Fruit fly (Drosophila melanogaster): ENCODE results near the gene ca.
A peak's percentile ranks its signal among the peaks of the same experiment; 100 is the strongest.

ca gene

dm6 chr3R:29802753-29803313, 3.8 kb upstream of the ca start, which contains the start of the genes Etfb and CG7789 (continued):
- TF ChIP-seq CG34406 (GFP tag; optimal IDR thresholded peaks at IDR 0.05) (peak; percentile 76), Eip78C (GFP tag) (peak; percentile 96), fkh (GFP tag; optimal IDR thresholded peaks at IDR 0.05) (no peak), Hr38 (GFP tag; optimal IDR thresholded peaks at IDR 0.05) (peak; percentile 89), CG6792 (GFP tag; optimal IDR thresholded peaks at IDR 0.05) (no peak), CG6854 (GFP tag; optimal IDR thresholded peaks at IDR 0.05) (peak; percentile 91), CG1621 (tag; optimal IDR thresholded peaks at IDR 0.05) (peak; percentile 92), Hr4 (GFP tag; optimal IDR thresholded peaks at IDR 0.05) (no peak), CG7368 (GFP tag; optimal IDR thresholded peaks at IDR 0.05) (peak; percentile 88), ss (GFP tag; optimal IDR thresholded peaks at IDR 0.05) (peak; percentile 97 to 99), esn (GFP tag; optimal IDR thresholded peaks at IDR 0.05) (peak; percentile 89)

dm6 chr3R:29816266-29816665, 9.7 kb downstream of the ca start, which contains the start of gene Vps16B:
Gene Vps16B (minus strand): TSS chr3R:29816451.
- TF ChIP-seq eg (GFP tag; IDR thresholded peaks at IDR 0.05), result no peak
- no peak for TF ChIP-seq dsx (GFP tag; optimal IDR thresholded peaks at IDR 0.05; ENCODE audit: poor library complexity, severe bottlenecking)
- TF ChIP-seq acj6 (GFP tag; optimal IDR thresholded peaks at IDR 0.05), result no peak
- TF ChIP-seq CG3919 (GFP tag; optimal IDR thresholded peaks at IDR 0.05), result no peak
- TF ChIP-seq CG32006 (GFP tag; optimal IDR thresholded peaks at IDR 0.05), result no peak
- TF ChIP-seq Eip78C (GFP tag), result no peak
- no peak for TF ChIP-seq Gug (GFP tag; IDR thresholded peaks at IDR 0.05)
- no peak for TF ChIP-seq Sox14 (GFP tag; optimal IDR thresholded peaks at IDR 0.05)
- no peak for TF ChIP-seq topi (GFP tag; optimal IDR thresholded peaks at IDR 0.05)

dm6 chr3R:29817664-29818063, 11.1 kb downstream of the ca start, which contains the start of gene CG7829:
Gene CG7829 (minus strand): TSS chr3R:29817764.
- TF ChIP-seq CG15336 (GFP tag; IDR thresholded peaks at IDR 0.05), result no peak
- TF ChIP-seq Sox14 (GFP tag; optimal IDR thresholded peaks at IDR 0.05), result no peak
- no peak for TF ChIP-seq Eip75B (GFP tag; optimal IDR thresholded peaks at IDR 0.05)
- no peak for TF ChIP-seq Hr38 (GFP tag; optimal IDR thresholded peaks at IDR 0.05)
- no peak for TF ChIP-seq Gug (GFP tag; IDR thresholded peaks at IDR 0.05)
- TF ChIP-seq lz (GFP tag; optimal IDR thresholded peaks at IDR 0.05), result no peak
- no peak for TF ChIP-seq Eip93F (GFP tag; optimal IDR thresholded peaks at IDR 0.05)
- no peak for TF ChIP-seq CG6792 (GFP tag; optimal IDR thresholded peaks at IDR 0.05)
- TF ChIP-seq CG32006 (GFP tag; optimal IDR thresholded peaks at IDR 0.05), result no peak
- no peak for TF ChIP-seq Hr4 (GFP tag; optimal IDR thresholded peaks at IDR 0.05)
- no peak for TF ChIP-seq Ets96B (tag; optimal IDR thresholded peaks at IDR 0.05)
- TF ChIP-seq CG10669 (GFP tag; optimal IDR thresholded peaks at IDR 0.05), result no peak
- TF ChIP-seq salr (GFP tag; optimal IDR thresholded peaks at IDR 0.05), result no peak
- TF ChIP-seq Hr39 (GFP tag; optimal IDR thresholded peaks at IDR 0.05), result no peak
- TF ChIP-seq CG34406 (GFP tag; optimal IDR thresholded peaks at IDR 0.05), result no peak

- TF ChIP-seq dac (GFP tag; optimal IDR thresholded peaks at IDR 0.05) (no peak), CG10631 (GFP tag; optimal IDR thresholded peaks at IDR 0.05) (no peak), topi (GFP tag; optimal IDR thresholded peaks at IDR 0.05) (no peak), CG3919 (GFP tag; optimal IDR thresholded peaks at IDR 0.05) (no peak), CG10669 (GFP tag; optimal IDR thresholded peaks at IDR 0.05) (no peak), salr (GFP tag; optimal IDR thresholded peaks at IDR 0.05) (no peak), CG3032 (tag; optimal IDR thresholded peaks at IDR 0.05) (no peak), CG8632 (GFP tag; optimal IDR thresholded peaks at IDR 0.05) (no peak), CG9139 (GFP tag; optimal IDR thresholded peaks at IDR 0.05) (no peak), CG6854 (GFP tag; optimal IDR thresholded peaks at IDR 0.05) (peak; percentile 70), fd59A (GFP tag; optimal IDR thresholded peaks at IDR 0.05) (no peak), CG8119 (GFP tag; IDR thresholded peaks at IDR 0.05) (no peak), Hr39 (GFP tag; optimal IDR thresholded peaks at IDR 0.05) (no peak), CG11294 (GFP tag; IDR thresholded peaks at IDR 0.05) (no peak), CG1621 (tag; optimal IDR thresholded peaks at IDR 0.05) (no peak), Sox15 (GFP tag; optimal IDR thresholded peaks at IDR 0.05) (no peak), Gug (GFP tag; IDR thresholded peaks at IDR 0.05) (no peak), CG6276 (GFP tag; optimal IDR thresholded peaks at IDR 0.05) (no peak), CG6163 (GFP tag; IDR thresholded peaks at IDR 0.05) (0 out of 3 replicates have a peak, but pooled peaks have one; percentile 15), eg (GFP tag; IDR thresholded peaks at IDR 0.05) (peak; percentile 31; the same call in 1 of the 3 replicates), CG4318 (GFP tag; optimal IDR thresholded peaks at IDR 0.05) (no peak), vri (GFP tag; optimal IDR thresholded peaks at IDR 0.05) (no peak)
Observed at dm6 chr3R:29818434-29819268, 12.0 kb downstream of the ca start, which contains the start of gene neo. Gene neo (plus strand): TSS chr3R:29819131.
